Worm (Caenorhabditis elegans): ENCODE measurements around the gene C56C10.4.
A peak's percentile ranks its signal among the peaks of the same experiment; 100 is the strongest.

DNA sequence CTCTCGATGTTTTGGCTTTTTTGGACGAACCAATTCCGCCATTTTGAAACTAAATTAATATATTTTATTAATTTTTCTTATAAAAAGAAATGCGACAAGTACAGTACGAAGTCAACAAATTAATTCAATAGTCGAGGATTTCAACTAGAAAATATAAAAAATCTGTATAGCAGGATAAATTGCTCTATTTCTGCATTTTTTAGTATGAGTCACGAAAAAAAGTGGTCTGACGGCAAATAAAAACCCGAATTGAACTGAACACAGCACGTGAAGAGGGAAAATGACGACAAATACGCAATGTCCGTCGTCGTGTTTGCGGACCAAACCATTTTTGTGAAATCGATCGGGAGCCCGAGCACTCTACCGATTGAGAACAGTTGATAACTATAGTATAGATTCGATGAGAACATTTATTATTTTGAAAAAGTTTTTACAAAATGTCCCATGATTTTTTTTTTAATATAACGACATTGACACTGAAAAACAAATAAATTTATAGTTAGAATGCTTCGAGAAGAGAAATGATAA lies 26.5 kb downstream of the C56C10.4 start, which contains the start of gene epg-5:
- TF ChIP-seq nhr-77 (tag; optimal IDR thresholded peaks at IDR 0.05) (no peak), nhr-12 (tag; optimal IDR thresholded peaks at IDR 0.05) (no peak), ztf-4 (tag; optimal IDR thresholded peaks at IDR 0.05) (no peak), unc-98 (GFP tag; IDR thresholded peaks at IDR 0.05) (no peak), nhr-11 (tag; optimal IDR thresholded peaks at IDR 0.05) (no peak), lin-35 (GFP tag; optimal IDR thresholded peaks at IDR 0.05) (peak; percentile 57 to 60), lin-39 (tag; optimal IDR thresholded peaks at IDR 0.05) (no peak), tbx-2 (tag; optimal IDR thresholded peaks at IDR 0.05) (peak; percentile 8), zag-1 (tag; optimal IDR thresholded peaks at IDR 0.05) (no peak), lsy-2 (tag; optimal IDR thresholded peaks at IDR 0.05) (peak; percentile 41 to 57), nhr-76 (tag; optimal IDR thresholded peaks at IDR 0.05) (no peak)
